Worm (Caenorhabditis elegans): Measurements from ENCODE around the gene gpa-9.

- TF ChIP-seq lin-13 (tag; optimal IDR thresholded peaks at IDR 0.05) (no peak), nhr-237 (tag; optimal IDR thresholded peaks at IDR 0.05) (no peak), mep-1 (tag; optimal IDR thresholded peaks at IDR 0.05) (no peak), nhr-12 (tag; optimal IDR thresholded peaks at IDR 0.05) (no peak), unc-39 (tag; optimal IDR thresholded peaks at IDR 0.05) (no peak), flh-1 (GFP tag; optimal IDR thresholded peaks at IDR 0.05) (no peak), nhr-28 (tag; optimal IDR thresholded peaks at IDR 0.05) (no peak)
These were observed 30.7 kb upstream of the gpa-9 start, which contains the start of gene frpr-15 for ce11 chrV:12679807-12680206.
